Worm (Caenorhabditis elegans): ENCODE measurements around the gene fbxa-147.

- TF ChIP-seq nhr-11 (tag; optimal IDR thresholded peaks at IDR 0.05) (no peak), nhr-237 (tag; optimal IDR thresholded peaks at IDR 0.05) (no peak), lin-39 (tag; optimal IDR thresholded peaks at IDR 0.05) (no peak), unc-62 (GFP tag; optimal IDR thresholded peaks at IDR 0.05) (no peak), nhr-12 (tag; optimal IDR thresholded peaks at IDR 0.05) (no peak), unc-39 (tag; optimal IDR thresholded peaks at IDR 0.05) (no peak), ceh-16 (tag; optimal IDR thresholded peaks at IDR 0.05) (no peak), gmeb-1 (tag; optimal IDR thresholded peaks at IDR 0.05) (no peak), peb-1 (tag; optimal IDR thresholded peaks at IDR 0.05) (no peak), blmp-1 (tag; optimal IDR thresholded peaks at IDR 0.05; ENCODE audit: insufficient read depth) (no peak), alr-1 (tag; optimal IDR thresholded peaks at IDR 0.05) (no peak), zag-1 (tag; optimal IDR thresholded peaks at IDR 0.05) (no peak), ama-1 (optimal IDR thresholded peaks at IDR 0.05) (no peak), Y55F3AM.14 (GFP tag; optimal IDR thresholded peaks at IDR 0.05) (no peak)
These were observed 20.6 kb upstream of the fbxa-147 start for ce11 chrV:14695713-14696112.
